Fruit fly (Drosophila melanogaster) whole organism, pupa: ENCODE data around the gene raskol.
A peak's percentile ranks its signal among the peaks of the same experiment; 100 is the strongest.

Experiments
- CG10348 ChIP-seq: fragments of 200-800 bp; sonication (Bioruptor generic); IDR thresholded peaks from 2 replicates; pipeline ENCODE4 v1.3.6; 2022; ENCODE audit warnings: missing biosample characterization, missing genetic modification characterization
- CG12605 ChIP-seq: fragments of 200-800 bp; sonication (Bioruptor generic); IDR thresholded peaks from 2 replicates; pipeline ENCODE4 v1.3.6; 2022; ENCODE audit warnings: missing biosample characterization, missing genetic modification characterization
- CG13204 ChIP-seq: fragments of 200-800 bp; sonication (Bioruptor generic); optimal IDR thresholded peaks from 2 replicates; lab custom pipeline; 2018; ENCODE audit warnings: missing biosample characterization, mild to moderate bottlenecking, missing genetic modification characterization, moderate library complexity
- CG14655 ChIP-seq: fragments of 200-800 bp; sonication (Bioruptor generic); optimal IDR thresholded peaks from 3 replicates; lab custom pipeline; 2017; ENCODE audit warnings: mild to moderate bottlenecking, missing biosample characterization, missing genetic modification reagents, missing genetic modification characterization
- CG15710 ChIP-seq: fragments of 200-800 bp; sonication (Bioruptor generic); optimal IDR thresholded peaks from 2 replicates; lab custom pipeline; 2018; ENCODE audit warnings: missing biosample characterization, mild to moderate bottlenecking, missing genetic modification characterization, moderate library complexity
- CG17806 ChIP-seq: fragments of 200-800 bp; sonication (Bioruptor generic); optimal IDR thresholded peaks from 2 replicates; lab custom pipeline; 2018; ENCODE audit warnings: missing biosample characterization, mild to moderate bottlenecking, missing genetic modification characterization, moderate library complexity
- CG32121 ChIP-seq: fragments of 200-800 bp; sonication (Bioruptor generic); IDR thresholded peaks from 2 replicates; pipeline ENCODE4 v1.3.6; 2022; ENCODE audit warnings: missing biosample characterization, missing genetic modification characterization
- CG34367 ChIP-seq: fragments of 200-800 bp; sonication (Bioruptor generic); optimal IDR thresholded peaks from 2 replicates; lab custom pipeline; 2018; ENCODE audit warnings: missing biosample characterization, mild to moderate bottlenecking, missing genetic modification characterization
- CG4496 ChIP-seq: fragments of 200-800 bp; sonication (Bioruptor generic); IDR thresholded peaks from 3 replicates; pipeline ENCODE4 v1.3.6; 2022; ENCODE audit warnings: missing biosample characterization, missing genetic modification characterization
- CG8159 ChIP-seq: fragments of 200-800 bp; sonication (Bioruptor generic); optimal IDR thresholded peaks from 3 replicates; lab custom pipeline; 2018; ENCODE audit warnings: missing biosample characterization, mild to moderate bottlenecking, missing genetic modification characterization, moderate library complexity
- CG8301 ChIP-seq: fragments of 200-800 bp; sonication (Bioruptor generic); optimal IDR thresholded peaks from 2 replicates; lab custom pipeline; 2018; ENCODE audit warnings: missing biosample characterization, mild to moderate bottlenecking, missing genetic modification characterization
- CG9948 ChIP-seq: fragments of 200-800 bp; sonication (Bioruptor generic); optimal IDR thresholded peaks from 2 replicates; lab custom pipeline; 2018; ENCODE audit warnings: missing biosample characterization, mild to moderate bottlenecking, missing genetic modification characterization, moderate library complexity
- D1 ChIP-seq: fragments of 200-800 bp; sonication (Bioruptor generic); optimal IDR thresholded peaks from 2 replicates; lab custom pipeline; 2018; ENCODE audit warnings: missing biosample characterization, mild to moderate bottlenecking, missing genetic modification characterization, moderate library complexity
- EcR ChIP-seq: fragments of 200-800 bp; sonication (Bioruptor generic); optimal IDR thresholded peaks from 3 replicates; lab custom pipeline; 2019; ENCODE audit warnings: missing biosample characterization, missing genetic modification characterization, mild to moderate bottlenecking, moderate library complexity, missing genetic modification reagents
- Ets98B ChIP-seq: fragments of 200-800 bp; sonication (Bioruptor generic); IDR thresholded peaks from 2 replicates; pipeline ENCODE4 v1.3.6; 2022; ENCODE audit warnings: missing biosample characterization, missing genetic modification characterization
- Pif1A ChIP-seq: fragments of 200-800 bp; sonication (Bioruptor generic); optimal IDR thresholded peaks from 3 replicates; lab custom pipeline; 2016; ENCODE audit warnings: missing biosample characterization, missing genetic modification characterization
- Pif1B ChIP-seq: fragments of 200-800 bp; sonication (Bioruptor generic); optimal IDR thresholded peaks from 3 replicates; lab custom pipeline; 2016; ENCODE audit warnings: missing biosample characterization, missing genetic modification characterization
- Snoo ChIP-seq: fragments of 200-800 bp; sonication (Bioruptor generic); optimal IDR thresholded peaks from 3 replicates; lab custom pipeline; 2017; ENCODE audit warnings: missing biosample characterization, mild to moderate bottlenecking, missing genetic modification characterization, inconsistent platforms
- fd96Ca ChIP-seq: fragments of 200-800 bp; sonication (Bioruptor generic); IDR thresholded peaks from 3 replicates; pipeline ENCODE4 v1.3.6; 2022; ENCODE audit warnings: missing biosample characterization, missing genetic modification characterization
- gl ChIP-seq: fragments of 200-800 bp; sonication (Bioruptor generic); optimal IDR thresholded peaks from 2 replicates; lab custom pipeline; 2018; ENCODE audit warnings: missing biosample characterization, mild to moderate bottlenecking, missing genetic modification characterization
- rn ChIP-seq: fragments of 200-800 bp; sonication (Bioruptor generic); IDR thresholded peaks from 2 replicates; pipeline ENCODE4 v1.3.6; 2022; ENCODE audit warnings: missing biosample characterization, missing genetic modification characterization

Gene raskol

dm6 chrX:17769179-17769578, 59.2 kb downstream of the raskol start:
- TF ChIP-seq fd96Ca (GFP tag; lab: Robert Waterston, UW) (no peak), CG9948 (tag; lab: Kevin White, UChicago) (no peak), CG8159 (tag; lab: Kevin White, UChicago) (no peak), Ets98B (GFP tag; lab: Robert Waterston, UW) (no peak), CG4496 (no peak), CG13204 (GFP tag; lab: Kevin White, UChicago) (no peak), CG15710 (tag; lab: Kevin White, UChicago) (no peak), Pif1A (no peak), CG17806 (tag; lab: Kevin White, UChicago) (no peak), EcR (GFP tag; lab: Kevin White, UChicago) (no peak), CG14655 (GFP tag; lab: Kevin White, UChicago) (no peak), Pif1B (GFP tag; lab: Kevin White, UChicago) (no peak), CG8301 (no peak), CG10348 (no peak), CG32121 (GFP tag; lab: Robert Waterston, UW) (no peak), rn (GFP tag; lab: Robert Waterston, UW) (no peak), gl (tag; lab: Kevin White, UChicago) (no peak), D1 (tag; lab: Kevin White, UChicago) (no peak), CG12605 (no peak)

- TF ChIP-seq CG13204 (GFP tag; lab: Kevin White, UChicago): no peak
- no peak for TF ChIP-seq rn (GFP tag; lab: Robert Waterston, UW)
- no peak for TF ChIP-seq CG10348
- TF ChIP-seq CG4496: no peak
- TF ChIP-seq CG12605: no peak
- no peak for TF ChIP-seq CG32121 (GFP tag; lab: Robert Waterston, UW)
- no peak for TF ChIP-seq CG8301
- TF ChIP-seq CG17806 (tag; lab: Kevin White, UChicago): no peak
- no peak for TF ChIP-seq Snoo (tag; lab: Kevin White, UChicago)
- TF ChIP-seq Pif1B (GFP tag; lab: Kevin White, UChicago): no peak
- no peak for TF ChIP-seq Ets98B (GFP tag; lab: Robert Waterston, UW)
- no peak for TF ChIP-seq D1 (tag; lab: Kevin White, UChicago)
- no peak for TF ChIP-seq CG9948 (tag; lab: Kevin White, UChicago)
- TF ChIP-seq, all 21 proteins: peak for 0
Measured at dm6 chrX:17771878-17772277, 61.9 kb downstream of the raskol start.

dm6 chrX:17774548-17774947, 64.6 kb downstream of the raskol start:
- TF ChIP-seq CG8301 (no peak), rn (GFP tag; lab: Robert Waterston, UW) (no peak), Pif1A (no peak), CG34367 (no peak), CG9948 (tag; lab: Kevin White, UChicago) (no peak), Pif1B (GFP tag; lab: Kevin White, UChicago) (no peak), fd96Ca (GFP tag; lab: Robert Waterston, UW) (no peak), CG12605 (no peak), CG15710 (tag; lab: Kevin White, UChicago) (no peak), CG13204 (GFP tag; lab: Kevin White, UChicago) (no peak), EcR (GFP tag; lab: Kevin White, UChicago) (no peak), Ets98B (GFP tag; lab: Robert Waterston, UW) (no peak), CG4496 (no peak), CG32121 (GFP tag; lab: Robert Waterston, UW) (no peak), CG8159 (tag; lab: Kevin White, UChicago) (no peak)

- TF ChIP-seq CG12605: no peak
- TF ChIP-seq CG17806 (tag; lab: Kevin White, UChicago): peak; percentile 10
- TF ChIP-seq Pif1A: no peak
- no peak for TF ChIP-seq CG10348
- TF ChIP-seq rn (GFP tag; lab: Robert Waterston, UW): no peak
- no peak for TF ChIP-seq CG4496
- TF ChIP-seq CG13204 (GFP tag; lab: Kevin White, UChicago): no peak
- peak; percentile 52 for TF ChIP-seq CG15710 (tag; lab: Kevin White, UChicago)
- TF ChIP-seq CG8159 (tag; lab: Kevin White, UChicago): peak; percentile 65
- no peak for TF ChIP-seq CG14655 (GFP tag; lab: Kevin White, UChicago)
- peak; percentile 2 for TF ChIP-seq CG34367
- TF ChIP-seq Pif1B (GFP tag; lab: Kevin White, UChicago): no peak
- no peak for TF ChIP-seq CG8301
- TF ChIP-seq gl (tag; lab: Kevin White, UChicago): no peak
Measured at dm6 chrX:17780295-17780694, 70.4 kb downstream of the raskol start.

- TF ChIP-seq rn (GFP tag; lab: Robert Waterston, UW) (no peak), CG4496 (no peak)
Measured at dm6 chrX:17780834-17781233, 70.9 kb downstream of the raskol start.

dm6 chrX:17782058-17782457, 72.1 kb downstream of the raskol start:
- TF ChIP-seq gl (tag; lab: Kevin White, UChicago) (no peak), CG9948 (tag; lab: Kevin White, UChicago) (no peak), CG17806 (tag; lab: Kevin White, UChicago) (no peak), Pif1A (no peak), CG10348 (no peak), CG8301 (no peak), CG14655 (GFP tag; lab: Kevin White, UChicago) (no peak), CG12605 (no peak), CG8159 (tag; lab: Kevin White, UChicago) (no peak)
